Worm (Caenorhabditis elegans) whole organism, mixed stage, embryonic: Measurements from ENCODE around the gene Y6G8.14.
A peak's percentile ranks its signal among the peaks of the same experiment; 100 is the strongest.

Experiments used
- M03D4.4 ChIP-seq: sonication (generic microtip); optimal IDR thresholded peaks from 2 replicates; lab custom pipeline; 2017; ENCODE audit warnings: mild to moderate bottlenecking, missing genetic modification characterization, missing compliant biosample characterization
- blmp-1 ChIP-seq: fragments of 150-350 bp; optimal IDR thresholded peaks from 2 replicates; lab custom pipeline; 2014; ENCODE audit warnings: missing biosample characterization, missing genetic modification characterization
- ceh-39 ChIP-seq: fragments of 150-350 bp; optimal IDR thresholded peaks from 2 replicates; lab custom pipeline; 2014; ENCODE audit warnings: missing biosample characterization, missing genetic modification characterization
- ceh-43 ChIP-seq: fragments of 200-800 bp; sonication (Bioruptor generic); optimal IDR thresholded peaks from 2 replicates; lab custom pipeline; 2018; ENCODE audit warnings: mild to moderate bottlenecking, missing genetic modification characterization, moderate library complexity, missing compliant biosample characterization
- ceh-83 ChIP-seq: fragments of 200-800 bp; sonication (Bioruptor generic); optimal IDR thresholded peaks from 2 replicates; lab custom pipeline; 2018; ENCODE audit warnings: mild to moderate bottlenecking, missing genetic modification characterization, missing compliant biosample characterization
- ces-1 ChIP-seq: fragments of 150-350 bp; optimal IDR thresholded peaks from 2 replicates; lab custom pipeline; 2014; ENCODE audit warnings: missing biosample characterization, missing genetic modification reagents, missing genetic modification characterization
- cnd-1 ChIP-seq: fragments of 200-800 bp; sonication (Bioruptor generic); optimal IDR thresholded peaks from 2 replicates; lab custom pipeline; 2018; ENCODE audit warnings: mild to moderate bottlenecking, missing genetic modification characterization, missing compliant biosample characterization
- drap-1 ChIP-seq: fragments of 200-800 bp; sonication (Bioruptor generic); optimal IDR thresholded peaks from 3 replicates; lab custom pipeline; 2018; ENCODE audit warnings: mild to moderate bottlenecking, missing genetic modification characterization, missing compliant biosample characterization
- elt-1 ChIP-seq: sonication (generic microtip); optimal IDR thresholded peaks from 2 replicates; lab custom pipeline; 2017; ENCODE audit warnings: missing genetic modification characterization, mild to moderate bottlenecking, missing compliant biosample characterization, antibody characterized with exemption, moderate library complexity, borderline replicate concordance; ENCODE audit not compliant: insufficient read depth
- elt-3 ChIP-seq: fragments of 150-350 bp; optimal IDR thresholded peaks from 2 replicates; lab custom pipeline; 2014; ENCODE audit warnings: missing biosample characterization, missing genetic modification characterization
- flh-1 ChIP-seq: fragments of 200-800 bp; sonication (Bioruptor generic); optimal IDR thresholded peaks from 2 replicates; lab custom pipeline; 2018; ENCODE audit warnings: mild to moderate bottlenecking, missing genetic modification characterization, moderate library complexity, missing compliant biosample characterization
- ham-2 ChIP-seq: fragments of 200-800 bp; sonication (Bioruptor generic); optimal IDR thresholded peaks from 2 replicates; lab custom pipeline; 2018; ENCODE audit warnings: mild to moderate bottlenecking, missing genetic modification characterization, missing compliant biosample characterization
- hlh-1 ChIP-seq: fragments of 150-350 bp; optimal IDR thresholded peaks from 2 replicates; lab custom pipeline; 2014; ENCODE audit warnings: missing biosample characterization, missing genetic modification reagents, missing genetic modification characterization
- lin-13 ChIP-seq: fragments of 150-350 bp; optimal IDR thresholded peaks from 2 replicates; lab custom pipeline; 2014; ENCODE audit warnings: missing biosample characterization, missing genetic modification characterization
- lin-32 ChIP-seq: fragments of 200-800 bp; sonication (Bioruptor generic); optimal IDR thresholded peaks from 2 replicates; lab custom pipeline; 2018; ENCODE audit warnings: mild to moderate bottlenecking, missing genetic modification characterization, missing compliant biosample characterization
- mep-1 ChIP-seq: fragments of 150-350 bp; optimal IDR thresholded peaks from 2 replicates; lab custom pipeline; 2017; ENCODE audit warnings: missing biosample characterization, missing genetic modification reagents, missing genetic modification characterization, inconsistent platforms
- mls-2 ChIP-seq: sonication (generic microtip); optimal IDR thresholded peaks from 2 replicates; lab custom pipeline; 2016; ENCODE audit warnings: mild to moderate bottlenecking, missing genetic modification characterization, moderate library complexity, missing compliant biosample characterization
- nhr-12 ChIP-seq: fragments of 150-350 bp; optimal IDR thresholded peaks from 2 replicates; lab custom pipeline; 2014; ENCODE audit warnings: missing biosample characterization, missing genetic modification characterization
- nhr-2 ChIP-seq: fragments of 150-350 bp; optimal IDR thresholded peaks from 2 replicates; lab custom pipeline; 2014; ENCODE audit warnings: missing biosample characterization, missing genetic modification characterization
- nhr-237 ChIP-seq: fragments of 150-350 bp; optimal IDR thresholded peaks from 2 replicates; lab custom pipeline; 2014; ENCODE audit warnings: missing biosample characterization, missing genetic modification characterization
- nhr-28 ChIP-seq: fragments of 150-350 bp; optimal IDR thresholded peaks from 2 replicates; lab custom pipeline; 2014; ENCODE audit warnings: missing biosample characterization, missing genetic modification characterization
- nhr-76 ChIP-seq: sonication (generic microtip); optimal IDR thresholded peaks from 2 replicates; lab custom pipeline; 2017; ENCODE audit warnings: missing biosample characterization, missing genetic modification characterization
- pha-4 ChIP-seq: fragments of 150-350 bp; optimal IDR thresholded peaks from 2 replicates; lab custom pipeline; 2018; ENCODE audit warnings: missing biosample characterization, missing genetic modification reagents, missing genetic modification characterization
- sem-2 ChIP-seq: fragments of 200-800 bp; sonication (Bioruptor generic); optimal IDR thresholded peaks from 2 replicates; lab custom pipeline; 2018; ENCODE audit warnings: mild to moderate bottlenecking, missing genetic modification characterization, missing compliant biosample characterization
- snpc-4 ChIP-seq: fragments of 150-350 bp; optimal IDR thresholded peaks from 2 replicates; lab custom pipeline; 2014; ENCODE audit warnings: missing biosample characterization, missing genetic modification characterization
- sptf-1 ChIP-seq: sonication (generic microtip); optimal IDR thresholded peaks from 2 replicates; lab custom pipeline; 2017; ENCODE audit warnings: mild to moderate bottlenecking, missing genetic modification characterization, moderate library complexity, missing compliant biosample characterization
- tbx-8 ChIP-seq: fragments of 200-800 bp; sonication (Bioruptor generic); optimal IDR thresholded peaks from 2 replicates; lab custom pipeline; 2018; ENCODE audit warnings: mild to moderate bottlenecking, missing genetic modification characterization, moderate library complexity, missing compliant biosample characterization
- unc-120 ChIP-seq: sonication (generic microtip); optimal IDR thresholded peaks from 2 replicates; lab custom pipeline; 2017; ENCODE audit warnings: missing genetic modification characterization, missing compliant biosample characterization; ENCODE audit not compliant: poor library complexity, severe bottlenecking
- unc-39 ChIP-seq: fragments of 150-350 bp; optimal IDR thresholded peaks from 2 replicates; lab custom pipeline; 2014; ENCODE audit warnings: missing biosample characterization, missing genetic modification characterization
- zip-8 ChIP-seq: fragments of 150-350 bp; optimal IDR thresholded peaks from 2 replicates; lab custom pipeline; 2014; ENCODE audit warnings: missing biosample characterization, missing genetic modification characterization
- ztf-11 ChIP-seq: fragments of 150-350 bp; optimal IDR thresholded peaks from 2 replicates; lab custom pipeline; 2014; ENCODE audit warnings: missing biosample characterization, missing genetic modification characterization

Y6G8.14 gene

DNA sequence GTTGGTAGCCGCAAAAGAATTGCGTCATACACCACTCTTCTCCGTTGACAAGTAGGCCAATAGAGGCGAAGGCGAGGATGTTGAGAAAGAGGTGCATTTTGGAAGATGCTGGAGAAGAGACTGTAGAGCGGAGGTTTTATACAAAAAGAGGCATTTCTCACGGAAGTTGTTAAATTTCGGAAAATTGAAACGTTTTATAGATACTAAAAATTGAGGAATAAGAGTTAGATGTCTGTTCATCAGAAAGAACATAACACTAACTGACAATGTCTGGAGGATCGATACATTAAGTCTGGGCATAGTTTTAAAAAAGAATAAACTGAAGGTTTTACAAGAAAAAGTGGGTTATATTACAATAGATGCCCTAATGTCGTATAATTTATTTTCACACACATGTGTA, at the start of gene Y6G8.14:
Gene Y6G8.14, minus strand, starts transcription at position 101 of the 400 bp plus-strand sequence.
- TF ChIP-seq zip-8 (tag; lab: Kevin White, UChicago) = peak; percentile 14
- TF ChIP-seq sptf-1 (tag; lab: Kevin White, UChicago) = no peak

DNA sequence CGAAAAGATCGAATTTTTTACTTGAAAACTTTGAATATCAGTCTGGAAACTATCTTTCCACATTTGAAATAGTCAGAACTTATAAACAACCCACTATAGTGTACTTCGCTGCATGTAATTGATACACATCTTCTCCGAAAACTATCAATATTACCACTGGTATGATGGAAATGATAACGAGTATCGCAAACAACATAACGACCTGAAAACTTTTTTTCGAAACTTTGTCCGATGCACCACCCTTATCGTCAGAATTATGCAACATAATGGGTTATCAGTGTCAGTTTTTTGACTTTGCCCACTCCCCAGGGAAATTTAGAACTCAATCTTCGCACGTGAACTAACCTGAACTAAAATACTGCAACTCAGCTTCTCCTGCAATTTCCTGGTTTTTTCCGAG, 48.1 kb upstream of the Y6G8.14 start:
- no peak for TF ChIP-seq pha-4 (tag; lab: Kevin White, UChicago)
- no peak for TF ChIP-seq sptf-1 (tag; lab: Kevin White, UChicago)
- no peak for TF ChIP-seq mep-1 (tag; lab: Kevin White, UChicago)
- no peak for TF ChIP-seq mls-2 (tag; lab: Kevin White, UChicago)
- no peak for TF ChIP-seq sem-2 (GFP tag; lab: Kevin White, UChicago)
- TF ChIP-seq ceh-43 = no peak
- no peak for TF ChIP-seq tbx-8
- no peak for TF ChIP-seq nhr-28 (tag; lab: Kevin White, UChicago)
- no peak for TF ChIP-seq ces-1 (GFP tag; lab: Kevin White, UChicago)
- TF ChIP-seq flh-1 (GFP tag; lab: Kevin White, UChicago) = no peak
- TF ChIP-seq lin-13 (tag; lab: Kevin White, UChicago) = no peak
- no peak for TF ChIP-seq ham-2 (GFP tag; lab: Kevin White, UChicago)
- no peak for TF ChIP-seq unc-39 (tag; lab: Kevin White, UChicago)
- no peak for TF ChIP-seq hlh-1 (tag; lab: Kevin White, UChicago)
- no peak for TF ChIP-seq unc-120 (tag; lab: Kevin White, UChicago)
- TF ChIP-seq ztf-11 (tag; lab: Kevin White, UChicago) = no peak
- TF ChIP-seq nhr-2 (tag; lab: Kevin White, UChicago) = no peak
- no peak for TF ChIP-seq nhr-76 (tag; lab: Kevin White, UChicago)
- no peak for TF ChIP-seq M03D4.4 (tag; lab: Kevin White, UChicago)

DNA sequence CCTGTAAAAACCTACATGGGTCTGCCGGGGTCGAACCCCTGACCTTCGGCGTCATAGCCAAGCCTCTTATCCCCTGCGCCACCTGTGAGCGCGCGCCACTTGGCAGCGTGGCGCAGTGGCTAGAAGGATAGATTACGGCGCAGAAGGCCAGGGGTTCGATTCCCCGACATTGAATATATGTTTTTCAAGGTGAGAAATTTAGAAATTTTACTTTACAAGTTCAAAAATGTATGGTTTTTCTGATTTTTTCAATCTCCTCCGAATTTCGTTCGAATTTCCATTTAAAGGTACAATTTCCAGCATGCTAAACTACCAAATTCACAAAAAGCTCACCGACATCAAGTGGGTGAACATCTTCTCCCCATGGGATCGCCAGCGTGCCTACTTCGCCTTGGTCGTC, 45.9 kb upstream of the Y6G8.14 start, which contains the start of gene dgat-2:
Gene dgat-2, plus strand, starts transcription at position 301 of the 400 bp plus-strand sequence.
- no peak for TF ChIP-seq pha-4 (tag; lab: Kevin White, UChicago)
- TF ChIP-seq ceh-83 (GFP tag; lab: Kevin White, UChicago) = no peak
- TF ChIP-seq zip-8 (tag; lab: Kevin White, UChicago) = no peak
- no peak for TF ChIP-seq snpc-4
- TF ChIP-seq ces-1 (GFP tag; lab: Kevin White, UChicago) = no peak

DNA sequence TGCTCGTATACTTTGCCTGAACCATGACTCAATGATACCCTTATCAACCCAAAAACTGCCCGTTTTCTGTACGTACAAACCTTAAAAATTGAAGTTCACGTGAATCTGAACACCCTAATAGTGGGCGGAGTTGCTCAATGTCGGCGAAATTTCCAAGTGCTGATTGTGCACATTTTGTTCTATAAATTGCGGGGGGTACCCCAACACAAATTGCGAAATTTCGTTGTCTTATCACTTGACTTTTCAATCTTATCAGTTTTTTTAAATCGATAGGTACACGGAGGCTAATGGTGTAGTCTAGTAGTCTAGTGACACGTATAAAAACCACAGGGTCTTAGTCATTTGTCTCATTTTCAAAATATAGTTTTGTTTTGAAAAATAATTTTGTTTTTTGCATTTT, 45.1 kb upstream of the Y6G8.14 start, which contains the start of gene fbxa-108:
Gene fbxa-108, minus strand, starts transcription at position 158 of the 400 bp plus-strand sequence.
- no peak for TF ChIP-seq lin-32 (GFP tag; lab: Kevin White, UChicago)
- no peak for TF ChIP-seq nhr-76 (tag; lab: Kevin White, UChicago)
- no peak for TF ChIP-seq pha-4 (tag; lab: Kevin White, UChicago)
- no peak for TF ChIP-seq cnd-1 (tag; lab: Kevin White, UChicago)
- TF ChIP-seq nhr-237 = no peak
- no peak for TF ChIP-seq blmp-1
- no peak for TF ChIP-seq unc-39 (tag; lab: Kevin White, UChicago)

DNA sequence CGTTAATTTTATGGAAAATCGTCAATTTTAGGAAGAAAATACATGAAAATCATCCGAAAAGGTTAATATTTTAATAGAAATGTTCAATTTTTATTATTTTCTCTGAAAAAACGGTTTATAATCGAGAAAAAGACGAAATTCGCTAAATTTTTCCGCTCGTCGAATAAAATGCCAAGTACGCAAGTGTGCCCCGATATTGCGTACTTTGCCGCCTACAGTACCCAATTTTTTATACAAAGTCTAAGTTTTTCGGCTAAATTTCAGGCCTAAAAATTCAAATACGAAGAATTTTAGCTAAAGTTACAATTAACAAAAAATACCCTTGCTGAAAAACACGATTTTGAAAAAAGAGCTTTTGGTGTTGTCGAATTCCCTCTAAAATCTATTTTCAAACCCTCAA, 44.7 kb upstream of the Y6G8.14 start:
- TF ChIP-seq nhr-76 (tag; lab: Kevin White, UChicago) (no peak), drap-1 (GFP tag; lab: Kevin White, UChicago) (no peak), elt-1 (no peak), cnd-1 (tag; lab: Kevin White, UChicago) (no peak), ceh-43 (no peak), hlh-1 (tag; lab: Kevin White, UChicago) (no peak), zip-8 (tag; lab: Kevin White, UChicago) (no peak), ceh-83 (GFP tag; lab: Kevin White, UChicago) (no peak), pha-4 (tag; lab: Kevin White, UChicago) (no peak), ztf-11 (tag; lab: Kevin White, UChicago) (no peak), unc-39 (tag; lab: Kevin White, UChicago) (no peak)

DNA sequence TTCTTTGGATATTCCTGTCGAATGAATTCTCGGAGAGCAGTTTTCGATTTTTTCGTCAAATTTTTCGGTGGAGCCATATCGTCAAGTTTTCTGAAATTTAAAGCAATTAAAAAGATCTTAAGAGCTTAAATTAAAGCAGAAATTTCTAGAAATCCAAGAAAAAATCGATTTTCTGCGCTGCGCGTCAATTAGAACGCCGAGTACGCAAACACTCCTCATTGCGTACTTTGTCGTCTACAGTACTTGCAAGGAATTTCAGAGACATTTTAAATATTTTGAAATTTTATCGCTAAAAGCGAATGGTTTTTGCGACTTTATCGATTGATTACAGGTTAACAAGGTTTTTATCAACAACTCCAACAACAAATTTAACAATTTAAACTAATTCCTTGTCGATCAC, 41.1 kb upstream of the Y6G8.14 start:
- TF ChIP-seq elt-1 (no peak), ceh-39 (tag; lab: Kevin White, UChicago) (no peak), sptf-1 (tag; lab: Kevin White, UChicago) (no peak), mls-2 (tag; lab: Kevin White, UChicago) (no peak), tbx-8 (no peak), nhr-237 (no peak), elt-3 (tag; lab: Kevin White, UChicago) (no peak), mep-1 (tag; lab: Kevin White, UChicago) (no peak), nhr-12 (tag; lab: Kevin White, UChicago) (no peak)
- TF ChIP-seq, all 35 proteins: peak for 0
